Fruit fly (Drosophila melanogaster): ENCODE measurements around the gene Fer1HCH.

- no peak for TF ChIP-seq toe (GFP tag; optimal IDR thresholded peaks at IDR 0.05)
- TF ChIP-seq Mnt (GFP tag; optimal IDR thresholded peaks at IDR 0.05), result no peak
- TF ChIP-seq Clk (GFP tag; optimal IDR thresholded peaks at IDR 0.05), result no peak
- no peak for TF ChIP-seq cnc (optimal IDR thresholded peaks at IDR 0.05)
- TF ChIP-seq tj (GFP tag; optimal IDR thresholded peaks at IDR 0.05), result no peak
- no peak for TF ChIP-seq CG14711 (tag; optimal IDR thresholded peaks at IDR 0.05)
- TF ChIP-seq Hr96 (GFP tag; optimal IDR thresholded peaks at IDR 0.05), result no peak
- no peak for TF ChIP-seq Crg-1 (GFP tag; optimal IDR thresholded peaks at IDR 0.05)
Observed at dm6 chr3R:30357062-30357461, 30.9 kb downstream of the Fer1HCH start.
